Worm (Caenorhabditis elegans) whole organism, L4 larva: ENCODE measurements around the gene F11E6.9.

Source experiments
- F44E2.7 ChIP-seq: fragments of 200-800 bp; sonication (Bioruptor generic); IDR thresholded peaks from 2 replicates; pipeline ENCODE4 v2.1.2; 2022; ENCODE audit warnings: missing genetic modification characterization, missing compliant biosample characterization
- T20F7.1 ChIP-seq: fragments of 200-800 bp; sonication (Bioruptor generic); optimal IDR thresholded peaks from 2 replicates; lab custom pipeline; 2018; ENCODE audit warnings: mild to moderate bottlenecking, missing genetic modification characterization, missing compliant biosample characterization
- Y5F2A.4 ChIP-seq: fragments of 200-800 bp; sonication (Bioruptor generic); optimal IDR thresholded peaks from 2 replicates; lab custom pipeline; 2018; ENCODE audit warnings: mild to moderate bottlenecking, missing genetic modification characterization, missing compliant biosample characterization
- Y75B8A.6 ChIP-seq: fragments of 200-800 bp; sonication (Bioruptor generic); IDR thresholded peaks from 2 replicates; pipeline ENCODE4 v1.3.6; 2022; ENCODE audit warnings: missing genetic modification reagents, missing genetic modification characterization, missing compliant biosample characterization
- aha-1 ChIP-seq: fragments of 150-350 bp; peaks from one replicate; lab custom pipeline; 2014; ENCODE audit warnings: missing biosample characterization, missing genetic modification characterization
- aly-2 ChIP-seq: sonication (generic microtip); optimal IDR thresholded peaks from 2 replicates; lab custom pipeline; 2018; ENCODE audit warnings: missing biosample characterization, missing genetic modification characterization
- ama-1 ChIP-seq: fragments of 150-350 bp; optimal IDR thresholded peaks from 2 replicates; lab custom pipeline; 2014; ENCODE audit warnings: inconsistent platforms, mixed read lengths
- attf-4 ChIP-seq: sonication (generic microtip); optimal IDR thresholded peaks from 3 replicates; lab custom pipeline; 2017; ENCODE audit warnings: missing biosample characterization, missing genetic modification characterization
- ceh-20 ChIP-seq: fragments of 200-800 bp; sonication (Bioruptor generic); IDR thresholded peaks from 2 replicates; pipeline ENCODE4 v1.3.6; 2022; ENCODE audit warnings: missing genetic modification reagents, missing genetic modification characterization, missing compliant biosample characterization
- ceh-28 ChIP-seq: fragments of 150-350 bp; optimal IDR thresholded peaks from 2 replicates; lab custom pipeline; 2014; ENCODE audit warnings: missing biosample characterization, missing genetic modification reagents, missing genetic modification characterization
- ceh-62 ChIP-seq: sonication (generic microtip); optimal IDR thresholded peaks from 2 replicates; lab custom pipeline; 2017; ENCODE audit warnings: missing biosample characterization, missing genetic modification characterization
- ces-1 ChIP-seq: fragments of 150-350 bp; sonication (generic microtip); optimal IDR thresholded peaks from 4 replicates; lab custom pipeline; 2014; ENCODE audit warnings: missing biosample characterization, missing genetic modification reagents, missing genetic modification characterization
- cey-2 ChIP-seq: sonication (generic microtip); optimal IDR thresholded peaks from 3 replicates; lab custom pipeline; 2017; ENCODE audit warnings: missing genetic modification characterization, mild to moderate bottlenecking, missing compliant biosample characterization, antibody characterized with exemption, borderline replicate concordance; ENCODE audit not compliant: insufficient read depth
- daf-16 ChIP-seq, 3 experiments: sonication (generic microtip); optimal IDR thresholded peaks; 2 replicates each; lab custom pipeline; 2016 to 2017; ENCODE audit warnings: missing genetic modification characterization in 3 of 3, missing genetic modification reagents in 3 of 3, mild to moderate bottlenecking in 2 of 3, missing compliant biosample characterization in 2 of 3, missing biosample characterization in 1 of 3, moderate library complexity in 1 of 3
- daf-8 ChIP-seq: fragments of 200-800 bp; sonication (Bioruptor generic); IDR thresholded peaks from 2 replicates; pipeline ENCODE4 v1.3.6; 2022; ENCODE audit warnings: missing genetic modification characterization, missing compliant biosample characterization
- dmd-6 ChIP-seq: fragments of 200-800 bp; sonication (Bioruptor generic); IDR thresholded peaks from 2 replicates; pipeline ENCODE4 v1.3.6; 2022; ENCODE audit warnings: missing genetic modification reagents, missing genetic modification characterization, missing compliant biosample characterization
- dpl-1 ChIP-seq: fragments of 150-350 bp; optimal IDR thresholded peaks from 2 replicates; lab custom pipeline; 2014; ENCODE audit warnings: missing biosample characterization, missing genetic modification reagents, missing genetic modification characterization
- duxl-1 ChIP-seq: sonication (generic microtip); optimal IDR thresholded peaks from 2 replicates; lab custom pipeline; 2016; ENCODE audit warnings: mild to moderate bottlenecking, missing genetic modification characterization, moderate library complexity, missing compliant biosample characterization; ENCODE audit not compliant: poor library complexity
- dve-1 ChIP-seq: sonication (generic microtip); optimal IDR thresholded peaks from 2 replicates; lab custom pipeline; 2017; ENCODE audit warnings: antibody characterized with exemption, mild to moderate bottlenecking, missing genetic modification characterization, missing compliant biosample characterization; ENCODE audit not compliant: insufficient read depth
- egl-43 ChIP-seq: fragments of 200-800 bp; sonication (Bioruptor generic); IDR thresholded peaks from 2 replicates; pipeline ENCODE4 v1.3.6; 2022; ENCODE audit warnings: missing genetic modification reagents, missing genetic modification characterization, missing compliant biosample characterization
- hlh-11 ChIP-seq: fragments of 200-800 bp; sonication (Bioruptor generic); optimal IDR thresholded peaks from 2 replicates; lab custom pipeline; 2018; ENCODE audit warnings: mild to moderate bottlenecking, missing genetic modification characterization, missing compliant biosample characterization
- mdt-29 ChIP-seq: fragments of 200-800 bp; sonication (Bioruptor generic); IDR thresholded peaks from 2 replicates; pipeline ENCODE4 v1.3.6; 2022; ENCODE audit warnings: missing genetic modification reagents, missing genetic modification characterization, missing compliant biosample characterization
- mxl-2 ChIP-seq: fragments of 200-800 bp; sonication (Bioruptor generic); conservative IDR thresholded peaks from 2 replicates; pipeline ENCODE4 v1.3.6; 2022; ENCODE audit warnings: missing genetic modification reagents, missing genetic modification characterization, missing compliant biosample characterization
- nhr-10 ChIP-seq: fragments of 150-350 bp; optimal IDR thresholded peaks from 2 replicates; lab custom pipeline; 2014; ENCODE audit warnings: missing biosample characterization, missing genetic modification characterization
- nhr-28 ChIP-seq: fragments of 150-350 bp; optimal IDR thresholded peaks from 2 replicates; lab custom pipeline; 2014; ENCODE audit warnings: missing biosample characterization, missing genetic modification characterization
- nhr-41 ChIP-seq: fragments of 200-800 bp; sonication (Bioruptor generic); IDR thresholded peaks from 2 replicates; pipeline ENCODE4 v1.3.6; 2022; ENCODE audit warnings: missing genetic modification reagents, missing genetic modification characterization, missing compliant biosample characterization
- nhr-6 ChIP-seq: fragments of 150-350 bp; optimal IDR thresholded peaks from 2 replicates; lab custom pipeline; 2014; ENCODE audit warnings: missing biosample characterization, missing genetic modification characterization
- nhr-77 ChIP-seq: fragments of 150-350 bp; optimal IDR thresholded peaks from 2 replicates; lab custom pipeline; 2014; ENCODE audit warnings: missing biosample characterization, missing genetic modification characterization
- php-3 ChIP-seq: fragments of 200-800 bp; sonication (Bioruptor generic); IDR thresholded peaks from 2 replicates; pipeline ENCODE4 v1.3.6; 2022; ENCODE audit warnings: missing genetic modification reagents, missing genetic modification characterization, missing compliant biosample characterization
- pqm-1 ChIP-seq: sonication (generic microtip); optimal IDR thresholded peaks from 2 replicates; lab custom pipeline; 2017; ENCODE audit warnings: missing biosample characterization, missing genetic modification characterization
- rbr-2 ChIP-seq: sonication (generic microtip); optimal IDR thresholded peaks from 2 replicates; lab custom pipeline; 2016; ENCODE audit warnings: missing genotype, missing genetic modification characterization, missing compliant biosample characterization
- saeg-2 ChIP-seq: fragments of 200-800 bp; sonication (Bioruptor generic); IDR thresholded peaks from 2 replicates; pipeline ENCODE4 v1.3.6; 2022; ENCODE audit warnings: missing genetic modification reagents, missing genetic modification characterization, missing compliant biosample characterization
- snpc-1.2 ChIP-seq: fragments of 200-800 bp; sonication (Bioruptor generic); IDR thresholded peaks from 2 replicates; pipeline ENCODE4 v1.3.6; 2022; ENCODE audit warnings: missing genetic modification reagents, missing genetic modification characterization, missing compliant biosample characterization
- vab-7 ChIP-seq: fragments of 200-800 bp; sonication (Bioruptor generic); IDR thresholded peaks from 2 replicates; pipeline ENCODE4 v1.3.6; 2022; ENCODE audit warnings: missing genetic modification reagents, missing genetic modification characterization, missing compliant biosample characterization
- zfp-3 ChIP-seq: fragments of 200-800 bp; sonication (Bioruptor generic); conservative IDR thresholded peaks from 2 replicates; pipeline ENCODE4 v1.3.6; 2022; ENCODE audit warnings: missing genetic modification reagents, missing genetic modification characterization, missing compliant biosample characterization

F11E6.9 gene

ce11 chrIV:17470096-17470602 lies 5.0 kb downstream of the F11E6.9 start, which contains the start of gene F11E6.4 (continued):
- TF ChIP-seq attf-4 (tag; lab: Kevin White, UChicago) (no peak), egl-43 (GFP tag; lab: Robert Waterston, UW) (no peak), Y75B8A.6 (0 out of 2 replicates have a peak, but pooled peaks have one; percentile 29), dve-1 (tag; lab: Kevin White, UChicago) (peak; percentile 32), nhr-77 (tag; lab: Kevin White, UChicago) (no peak)

- TF ChIP-seq F44E2.7 (GFP tag; lab: Robert Waterston, UW) (no peak), aha-1 (tag; lab: Kevin White, UChicago) (peak; percentile 71), ceh-20 (GFP tag; lab: Robert Waterston, UW) (no peak)
Measured at ce11 chrIV:17467825-17468224, 7.3 kb downstream of the F11E6.9 start.

- peak; percentile 66 for TF ChIP-seq hlh-11 (tag; lab: Kevin White, UChicago)
- TF ChIP-seq php-3 (GFP tag; lab: Robert Waterston, UW) = peak; percentile 65; the same call in 1 of the 2 replicates
- TF ChIP-seq nhr-28 (tag; lab: Kevin White, UChicago) = peak; percentile 62
- TF ChIP-seq nhr-77 (tag; lab: Kevin White, UChicago) = peak; percentile 7
- TF ChIP-seq dpl-1 (GFP tag; lab: Kevin White, UChicago) = no peak
- TF ChIP-seq ceh-62 (tag; lab: Kevin White, UChicago) = no peak
- TF ChIP-seq F44E2.7 (GFP tag; lab: Robert Waterston, UW) = no peak
- TF ChIP-seq pqm-1 = peak; percentile 24
- no peak for TF ChIP-seq cey-2
- TF ChIP-seq nhr-41 (GFP tag; lab: Robert Waterston, UW) = no peak
- TF ChIP-seq dmd-6 = peak; percentile 72
- no peak for TF ChIP-seq vab-7 (GFP tag; lab: Robert Waterston, UW)
- TF ChIP-seq daf-16 (GFP tag; optimal IDR thresholded peaks at IDR 0.05; lab: Kevin White, UChicago) = no peak
- TF ChIP-seq daf-16 (tag; optimal IDR thresholded peaks at IDR 0.05; lab: Kevin White, UChicago) = peak; percentile 53
- no peak for TF ChIP-seq zfp-3 (GFP tag; lab: Robert Waterston, UW)
- TF ChIP-seq dve-1 (tag; lab: Kevin White, UChicago) = peak; percentile 65
- peak; percentile 91 for TF ChIP-seq aha-1 (tag; lab: Kevin White, UChicago)
- no peak for TF ChIP-seq nhr-6 (tag; lab: Kevin White, UChicago)
Measured at ce11 chrIV:17467325-17467724, 7.8 kb downstream of the F11E6.9 start, which contains the start of gene elo-2. elo-2 (minus strand) TSS chrIV:17467408.

- TF ChIP-seq rbr-2 (tag; lab: Kevin White, UChicago) (no peak), Y5F2A.4 (GFP tag; lab: Kevin White, UChicago) (no peak), ceh-28 (tag; lab: Kevin White, UChicago) (no peak), pqm-1 (peak; percentile 46), snpc-1.2 (GFP tag; lab: Robert Waterston, UW) (no peak), ces-1 (GFP tag; lab: Kevin White, UChicago) (no peak), T20F7.1 (no peak), daf-16 (GFP tag; optimal IDR thresholded peaks at IDR 0.05; lab: Kevin White, UChicago) (no peak), daf-16 (tag; optimal IDR thresholded peaks at IDR 0.05; lab: Kevin White, UChicago) (peak; percentile 23), ceh-20 (GFP tag; lab: Robert Waterston, UW) (no peak), dmd-6 (0 out of 2 replicates have a peak, but pooled peaks have one; percentile 8), nhr-10 (tag; lab: Kevin White, UChicago) (no peak), nhr-77 (tag; lab: Kevin White, UChicago) (peak; percentile 23), duxl-1 (no peak), daf-8 (GFP tag; lab: Robert Waterston, UW) (no peak), saeg-2 (no peak), mxl-2 (GFP tag; lab: Robert Waterston, UW) (no peak), attf-4 (tag; lab: Kevin White, UChicago) (no peak), mdt-29 (GFP tag; lab: Robert Waterston, UW) (no peak), aly-2 (tag; lab: Kevin White, UChicago) (no peak), ama-1 (lab: Kevin White, UChicago) (no peak)
Measured at ce11 chrIV:17465886-17466285, 9.3 kb downstream of the F11E6.9 start, which contains the start of gene F11E6.6. F11E6.6 (minus strand) TSS chrIV:17465986.
